Fruit fly (Drosophila melanogaster): ENCODE results near the gene sdt.

dm6 chrX:8196598-8197228 lies 18.4 kb downstream of the sdt start:
- no peak for TF ChIP-seq ttk (optimal IDR thresholded peaks at IDR 0.05)
- no peak for TF ChIP-seq Sin3A (optimal IDR thresholded peaks at IDR 0.05)
- TF ChIP-seq h (optimal IDR thresholded peaks at IDR 0.05), result no peak
